Fruit fly (Drosophila melanogaster): Measurements from ENCODE around the gene Pde6.

Pde6 gene

dm6 chr3R:14467231-14467846, 90.8 kb downstream of the Pde6 start:
- TF ChIP-seq CG33017 (tag; optimal IDR thresholded peaks at IDR 0.05) (no peak), CG5204 (GFP tag; optimal IDR thresholded peaks at IDR 0.05) (no peak), cnc (optimal IDR thresholded peaks at IDR 0.05) (no peak), CG14711 (tag; optimal IDR thresholded peaks at IDR 0.05) (no peak)

dm6 chr3R:14466312-14466711, 91.8 kb downstream of the Pde6 start:
- TF ChIP-seq Mnt (GFP tag; optimal IDR thresholded peaks at IDR 0.05) (no peak), CG5204 (GFP tag; optimal IDR thresholded peaks at IDR 0.05) (no peak), cnc (optimal IDR thresholded peaks at IDR 0.05) (no peak), Crg-1 (GFP tag; optimal IDR thresholded peaks at IDR 0.05) (no peak), cic (GFP tag; optimal IDR thresholded peaks at IDR 0.05) (no peak), toe (GFP tag; optimal IDR thresholded peaks at IDR 0.05) (no peak), bab1 (GFP tag; optimal IDR thresholded peaks at IDR 0.05) (no peak)

dm6 chr3R:14465183-14465582, 92.9 kb downstream of the Pde6 start:
- no peak for TF ChIP-seq Mnt (GFP tag; optimal IDR thresholded peaks at IDR 0.05)
- no peak for TF ChIP-seq cic (GFP tag; optimal IDR thresholded peaks at IDR 0.05)
- TF ChIP-seq CG7101 (tag; optimal IDR thresholded peaks at IDR 0.05) = no peak
- no peak for TF ChIP-seq tj (GFP tag; optimal IDR thresholded peaks at IDR 0.05)
- no peak for TF ChIP-seq bab1 (GFP tag; optimal IDR thresholded peaks at IDR 0.05)
- TF ChIP-seq CG11617 (GFP tag; optimal IDR thresholded peaks at IDR 0.05) = no peak
- TF ChIP-seq Hr96 (GFP tag; optimal IDR thresholded peaks at IDR 0.05) = no peak
- TF ChIP-seq kay (GFP tag; ENCODE audit: borderline replicate concordance) = no peak
- TF ChIP-seq CG14711 (tag; optimal IDR thresholded peaks at IDR 0.05) = no peak
- no peak for TF ChIP-seq pad (GFP tag; optimal IDR thresholded peaks at IDR 0.05)
- no peak for TF ChIP-seq CG1620 (GFP tag; optimal IDR thresholded peaks at IDR 0.05)
- no peak for TF ChIP-seq Crg-1 (GFP tag; optimal IDR thresholded peaks at IDR 0.05)
- no peak for TF ChIP-seq CG5204 (GFP tag; optimal IDR thresholded peaks at IDR 0.05)
- TF ChIP-seq CG12768 (GFP tag; optimal IDR thresholded peaks at IDR 0.05) = no peak
- no peak for TF ChIP-seq CG33017 (tag; optimal IDR thresholded peaks at IDR 0.05)
- no peak for TF ChIP-seq toe (GFP tag; optimal IDR thresholded peaks at IDR 0.05)
- TF ChIP-seq Clk (GFP tag; optimal IDR thresholded peaks at IDR 0.05) = no peak
- no peak for TF ChIP-seq cnc (optimal IDR thresholded peaks at IDR 0.05)
- no peak for TF ChIP-seq CG7045 (GFP tag; optimal IDR thresholded peaks at IDR 0.05)

dm6 chr3R:14464423-14464822, 93.7 kb downstream of the Pde6 start:
- no peak for TF ChIP-seq CG14711 (tag; optimal IDR thresholded peaks at IDR 0.05)
- TF ChIP-seq Mnt (GFP tag; optimal IDR thresholded peaks at IDR 0.05) = no peak
- TF ChIP-seq Clk (GFP tag; optimal IDR thresholded peaks at IDR 0.05) = no peak
- no peak for TF ChIP-seq CG5204 (GFP tag; optimal IDR thresholded peaks at IDR 0.05)
- TF ChIP-seq CG33017 (tag; optimal IDR thresholded peaks at IDR 0.05) = no peak
- TF ChIP-seq CG11617 (GFP tag; optimal IDR thresholded peaks at IDR 0.05) = no peak
- TF ChIP-seq CG12768 (GFP tag; optimal IDR thresholded peaks at IDR 0.05) = no peak
- TF ChIP-seq pad (GFP tag; optimal IDR thresholded peaks at IDR 0.05) = no peak
- no peak for TF ChIP-seq cnc (optimal IDR thresholded peaks at IDR 0.05)
- TF ChIP-seq toe (GFP tag; optimal IDR thresholded peaks at IDR 0.05) = no peak
